Fruit fly (Drosophila melanogaster): Measurements from ENCODE around the gene bero.

The bero gene

dm6 chr2L:20822489-20823195 is 35.9 kb upstream of the bero start, which contains the start of gene CG9331:
Gene CG9331 (plus strand): TSS chr2L:20822828.
- TF ChIP-seq psq (optimal IDR thresholded peaks at IDR 0.05) (no peak), insv (optimal IDR thresholded peaks at IDR 0.05) (no peak)

dm6 chr2L:20823196-20824105 is 35.0 kb upstream of the bero start:
- no peak for TF ChIP-seq Sin3A (optimal IDR thresholded peaks at IDR 0.05)
- TF ChIP-seq insv (optimal IDR thresholded peaks at IDR 0.05) = no peak
- no peak for TF ChIP-seq psq (optimal IDR thresholded peaks at IDR 0.05)

- TF ChIP-seq Myc (optimal IDR thresholded peaks at IDR 0.05) (no peak), Sin3A (optimal IDR thresholded peaks at IDR 0.05) (no peak), ttk (optimal IDR thresholded peaks at IDR 0.05) (no peak), psq (optimal IDR thresholded peaks at IDR 0.05) (no peak), insv (optimal IDR thresholded peaks at IDR 0.05) (no peak), h (optimal IDR thresholded peaks at IDR 0.05) (no peak)
Observed at dm6 chr2L:20824136-20824789, 34.2 kb upstream of the bero start.

dm6 chr2L:20825265-20825664 is 33.2 kb upstream of the bero start:
- no peak for TF ChIP-seq Sin3A (optimal IDR thresholded peaks at IDR 0.05)

dm6 chr2L:20826226-20826625 is 32.3 kb upstream of the bero start:
- TF ChIP-seq psq (optimal IDR thresholded peaks at IDR 0.05) (no peak), h (optimal IDR thresholded peaks at IDR 0.05) (no peak), Sin3A (optimal IDR thresholded peaks at IDR 0.05) (no peak), Myc (optimal IDR thresholded peaks at IDR 0.05) (no peak), ttk (optimal IDR thresholded peaks at IDR 0.05) (no peak), insv (optimal IDR thresholded peaks at IDR 0.05) (no peak)

dm6 chr2L:20827045-20827444 is 31.4 kb upstream of the bero start:
- TF ChIP-seq Myc (optimal IDR thresholded peaks at IDR 0.05) (no peak), insv (optimal IDR thresholded peaks at IDR 0.05) (no peak), psq (optimal IDR thresholded peaks at IDR 0.05) (no peak), h (optimal IDR thresholded peaks at IDR 0.05) (no peak), Sin3A (optimal IDR thresholded peaks at IDR 0.05) (no peak), ttk (optimal IDR thresholded peaks at IDR 0.05) (no peak)

- no peak for TF ChIP-seq insv (optimal IDR thresholded peaks at IDR 0.05)
- TF ChIP-seq ttk (optimal IDR thresholded peaks at IDR 0.05) = no peak
- TF ChIP-seq psq (optimal IDR thresholded peaks at IDR 0.05) = no peak
- no peak for TF ChIP-seq Myc (optimal IDR thresholded peaks at IDR 0.05)
- TF ChIP-seq h (optimal IDR thresholded peaks at IDR 0.05) = no peak
Observed at dm6 chr2L:20828701-20829100, 29.8 kb upstream of the bero start.

dm6 chr2L:20829309-20829708 is 29.2 kb upstream of the bero start, which contains the start of gene CG31673:
Gene CG31673 (plus strand): TSS chr2L:20829609.
- no peak for TF ChIP-seq insv (optimal IDR thresholded peaks at IDR 0.05)
- TF ChIP-seq Myc (optimal IDR thresholded peaks at IDR 0.05) = no peak
- TF ChIP-seq Sin3A (optimal IDR thresholded peaks at IDR 0.05) = no peak
- no peak for TF ChIP-seq ttk (optimal IDR thresholded peaks at IDR 0.05)
- TF ChIP-seq h (optimal IDR thresholded peaks at IDR 0.05) = no peak
- no peak for TF ChIP-seq psq (optimal IDR thresholded peaks at IDR 0.05)

- TF ChIP-seq Myc (optimal IDR thresholded peaks at IDR 0.05) = no peak
- TF ChIP-seq insv (optimal IDR thresholded peaks at IDR 0.05) = no peak
- TF ChIP-seq psq (optimal IDR thresholded peaks at IDR 0.05) = no peak
- TF ChIP-seq ttk (optimal IDR thresholded peaks at IDR 0.05) = no peak
- no peak for TF ChIP-seq h (optimal IDR thresholded peaks at IDR 0.05)
- no peak for TF ChIP-seq Sin3A (optimal IDR thresholded peaks at IDR 0.05)
Observed at dm6 chr2L:20829755-20830396, 28.6 kb upstream of the bero start.

- TF ChIP-seq Sin3A (optimal IDR thresholded peaks at IDR 0.05) (no peak), ttk (optimal IDR thresholded peaks at IDR 0.05) (no peak)
Observed at dm6 chr2L:20831060-20831459, 27.4 kb upstream of the bero start, which contains the start of gene CG31674. Gene CG31674 (plus strand): TSS chr2L:20831262.

- TF ChIP-seq h (optimal IDR thresholded peaks at IDR 0.05) (no peak), Myc (optimal IDR thresholded peaks at IDR 0.05) (no peak), ttk (optimal IDR thresholded peaks at IDR 0.05) (no peak), insv (optimal IDR thresholded peaks at IDR 0.05) (no peak), psq (optimal IDR thresholded peaks at IDR 0.05) (no peak)
Observed at dm6 chr2L:20835501-20835900, 23.0 kb upstream of the bero start, which contains the start of gene Oseg5. Gene Oseg5 (minus strand): TSS chr2L:20835840.

- no peak for TF ChIP-seq ttk (optimal IDR thresholded peaks at IDR 0.05)
- no peak for TF ChIP-seq insv (optimal IDR thresholded peaks at IDR 0.05)
- TF ChIP-seq psq (optimal IDR thresholded peaks at IDR 0.05) = no peak
- TF ChIP-seq Sin3A (optimal IDR thresholded peaks at IDR 0.05) = no peak
- no peak for TF ChIP-seq h (optimal IDR thresholded peaks at IDR 0.05)
- TF ChIP-seq Myc (optimal IDR thresholded peaks at IDR 0.05) = no peak
Observed at dm6 chr2L:20837885-20838284, 20.6 kb upstream of the bero start, which contains the start of gene Spn38F. Gene Spn38F (minus strand): TSS chr2L:20837985.

Measured in Kc167 (cell line).